Fruit fly (Drosophila melanogaster) whole organism, pupa: ENCODE measurements around the gene Trim9.

Source experiments
- CG10348 ChIP-seq: fragments of 200-800 bp; sonication (Bioruptor generic); IDR thresholded peaks from 2 replicates; pipeline ENCODE4 v1.3.6; 2022; ENCODE audit warnings: missing biosample characterization, missing genetic modification characterization
- CG15710 ChIP-seq: fragments of 200-800 bp; sonication (Bioruptor generic); optimal IDR thresholded peaks from 2 replicates; lab custom pipeline; 2018; ENCODE audit warnings: missing biosample characterization, mild to moderate bottlenecking, missing genetic modification characterization, moderate library complexity
- CG4496 ChIP-seq: fragments of 200-800 bp; sonication (Bioruptor generic); IDR thresholded peaks from 3 replicates; pipeline ENCODE4 v1.3.6; 2022; ENCODE audit warnings: missing biosample characterization, missing genetic modification characterization
- Pif1B ChIP-seq: fragments of 200-800 bp; sonication (Bioruptor generic); optimal IDR thresholded peaks from 3 replicates; lab custom pipeline; 2016; ENCODE audit warnings: missing biosample characterization, missing genetic modification characterization
- gl ChIP-seq: fragments of 200-800 bp; sonication (Bioruptor generic); optimal IDR thresholded peaks from 2 replicates; lab custom pipeline; 2018; ENCODE audit warnings: missing biosample characterization, mild to moderate bottlenecking, missing genetic modification characterization

dm6 chr2L:10502862-10503261, 41.8 kb upstream of the Trim9 start:
- no peak for TF ChIP-seq gl (tag; lab: Kevin White, UChicago)
- no peak for TF ChIP-seq CG10348 (GFP tag; lab: Robert Waterston, UW)
- no peak for TF ChIP-seq Pif1B
- TF ChIP-seq CG15710 = no peak
- no peak for TF ChIP-seq CG4496
